Fruit fly (Drosophila melanogaster) whole organism, adult: Measurements from ENCODE around the gene CG9205.

ENCODE experiments used
- CG11617 ChIP-seq: fragments of 200-800 bp; sonication (Bioruptor generic); optimal IDR thresholded peaks from 2 replicates; lab custom pipeline; 2017; ENCODE audit warnings: mild to moderate bottlenecking, missing biosample characterization, missing genetic modification reagents, missing genetic modification characterization
- CG12768 ChIP-seq: fragments of 200-800 bp; sonication (Bioruptor generic); optimal IDR thresholded peaks from 2 replicates; lab custom pipeline; 2017; ENCODE audit warnings: missing biosample characterization, missing genetic modification characterization, mild to moderate bottlenecking, moderate library complexity, missing genetic modification reagents
- CG7101 ChIP-seq: fragments of 200-800 bp; sonication (Bioruptor generic); optimal IDR thresholded peaks from 2 replicates; lab custom pipeline; 2018; ENCODE audit warnings: missing biosample characterization, mild to moderate bottlenecking, missing genetic modification characterization, moderate library complexity
- Hr96 ChIP-seq: fragments of 200-800 bp; sonication (Bioruptor generic); optimal IDR thresholded peaks from 2 replicates; lab custom pipeline; 2016; ENCODE audit warnings: missing biosample characterization, missing genetic modification characterization
- cic ChIP-seq: fragments of 200-800 bp; sonication (Bioruptor generic); optimal IDR thresholded peaks from 2 replicates; lab custom pipeline; 2017; ENCODE audit warnings: missing biosample characterization, mild to moderate bottlenecking, missing genetic modification characterization, moderate library complexity
- kay ChIP-seq: fragments of 200-800 bp; sonication (Bioruptor generic); peaks from one replicate; lab custom pipeline; 2016; ENCODE audit warnings: missing biosample characterization, missing genetic modification characterization, borderline replicate concordance

dm6 chr3L:1078291-1078690, 43.8 kb downstream of the CG9205 start:
- no peak for TF ChIP-seq CG12768
- no peak for TF ChIP-seq cic (GFP tag; lab: Kevin White, UChicago)
- TF ChIP-seq CG11617 (GFP tag; lab: Kevin White, UChicago) = no peak
- TF ChIP-seq CG7101 (tag; lab: Kevin White, UChicago) = no peak
- TF ChIP-seq Hr96 (GFP tag; lab: Kevin White, UChicago) = no peak
- no peak for TF ChIP-seq kay (GFP tag; lab: Kevin White, UChicago)
